Worm (Caenorhabditis elegans) whole organism, late embryonic: ENCODE measurements around the gene his-39.

Source experiments
- C38D4.7 ChIP-seq: fragments of 200-800 bp; sonication (Bioruptor generic); optimal IDR thresholded peaks from 2 replicates; lab custom pipeline; 2018; ENCODE audit warnings: mild to moderate bottlenecking, missing genetic modification characterization, moderate library complexity, missing compliant biosample characterization
- ceh-9 ChIP-seq: sonication (generic microtip); optimal IDR thresholded peaks from 2 replicates; lab custom pipeline; 2016; ENCODE audit warnings: mild to moderate bottlenecking, missing genetic modification characterization, inconsistent platforms, missing compliant biosample characterization
- fkh-10 ChIP-seq: fragments of 150-350 bp; optimal IDR thresholded peaks from 2 replicates; lab custom pipeline; 2014; ENCODE audit warnings: missing biosample characterization, missing genetic modification reagents, missing genetic modification characterization
- hlh-30 ChIP-seq: sonication (generic microtip); optimal IDR thresholded peaks from 2 replicates; lab custom pipeline; 2017; ENCODE audit warnings: antibody characterized with exemption, missing genetic modification characterization, missing compliant biosample characterization; ENCODE audit not compliant: insufficient read depth
- pha-4 ChIP-seq: fragments of 150-350 bp; optimal IDR thresholded peaks from 2 replicates; lab custom pipeline; 2018; ENCODE audit warnings: missing biosample characterization, missing genetic modification reagents, missing genetic modification characterization

ce11 chrV:8495106-8495505, 41.2 kb upstream of the his-39 start:
- TF ChIP-seq C38D4.7 (GFP tag; lab: Kevin White, UChicago) (no peak), hlh-30 (tag; lab: Kevin White, UChicago) (no peak), ceh-9 (tag; lab: Kevin White, UChicago) (no peak), pha-4 (tag; lab: Kevin White, UChicago) (no peak), fkh-10 (GFP tag; lab: Kevin White, UChicago) (no peak)
